Worm (Caenorhabditis elegans) whole organism, late embryonic: ENCODE results near the gene F11A10.6.
A peak's percentile ranks its signal among the peaks of the same experiment; 100 is the strongest.

Experiments used
- C08G9.2 ChIP-seq: sonication (generic microtip); optimal IDR thresholded peaks from 2 replicates; lab custom pipeline; 2016; ENCODE audit warnings: mild to moderate bottlenecking, missing genetic modification characterization, moderate library complexity, missing compliant biosample characterization
- K02D7.2 ChIP-seq: sonication (generic microtip); optimal IDR thresholded peaks from 2 replicates; lab custom pipeline; 2017; ENCODE audit warnings: mild to moderate bottlenecking, missing genetic modification characterization, missing compliant biosample characterization
- T23F11.4 ChIP-seq: fragments of 200-800 bp; sonication (Bioruptor generic); optimal IDR thresholded peaks from 2 replicates; lab custom pipeline; 2018; ENCODE audit warnings: mild to moderate bottlenecking, missing genetic modification characterization, missing compliant biosample characterization
- Y22D7AL.16 ChIP-seq: sonication (generic microtip); optimal IDR thresholded peaks from 2 replicates; lab custom pipeline; 2016; ENCODE audit warnings: missing genetic modification characterization, missing compliant biosample characterization
- ahr-1 ChIP-seq: sonication (generic microtip); optimal IDR thresholded peaks from 2 replicates; lab custom pipeline; 2016; ENCODE audit warnings: missing genetic modification characterization, missing compliant biosample characterization
- ama-1 ChIP-seq: fragments of 150-350 bp; optimal IDR thresholded peaks from 2 replicates; lab custom pipeline; 2014
- ceh-18 ChIP-seq: sonication (generic microtip); optimal IDR thresholded peaks from 2 replicates; lab custom pipeline; 2016; ENCODE audit warnings: missing genetic modification characterization, missing compliant biosample characterization
- ceh-19 ChIP-seq: fragments of 200-800 bp; sonication (Bioruptor generic); optimal IDR thresholded peaks from 2 replicates; lab custom pipeline; 2018; ENCODE audit warnings: mild to moderate bottlenecking, missing genetic modification characterization, missing compliant biosample characterization
- ceh-22 ChIP-seq: sonication (generic microtip); optimal IDR thresholded peaks from 2 replicates; lab custom pipeline; 2017; ENCODE audit warnings: missing biosample characterization, missing genetic modification characterization
- ceh-31 ChIP-seq: sonication (generic microtip); optimal IDR thresholded peaks from 2 replicates; lab custom pipeline; 2016; ENCODE audit warnings: missing genetic modification characterization, missing compliant biosample characterization
- ceh-34 ChIP-seq: sonication (generic microtip); optimal IDR thresholded peaks from 2 replicates; lab custom pipeline; 2016; ENCODE audit warnings: mild to moderate bottlenecking, missing genetic modification characterization, missing compliant biosample characterization
- ceh-45 ChIP-seq: fragments of 200-800 bp; sonication (Bioruptor generic); IDR thresholded peaks from 2 replicates; pipeline ENCODE4 v1.3.6; 2022; ENCODE audit warnings: missing genetic modification reagents, missing genetic modification characterization, missing compliant biosample characterization
- ceh-6 ChIP-seq: fragments of 200-800 bp; sonication (Bioruptor generic); optimal IDR thresholded peaks from 2 replicates; lab custom pipeline; 2018; ENCODE audit warnings: mild to moderate bottlenecking, missing genetic modification characterization, missing compliant biosample characterization
- ceh-9 ChIP-seq: sonication (generic microtip); optimal IDR thresholded peaks from 2 replicates; lab custom pipeline; 2016; ENCODE audit warnings: mild to moderate bottlenecking, missing genetic modification characterization, inconsistent platforms, missing compliant biosample characterization
- dmd-4 ChIP-seq: sonication (generic microtip); optimal IDR thresholded peaks from 2 replicates; lab custom pipeline; 2016; ENCODE audit warnings: borderline replicate concordance, missing genetic modification characterization, missing compliant biosample characterization
- elt-2 ChIP-seq: sonication (generic microtip); optimal IDR thresholded peaks from 2 replicates; lab custom pipeline; 2016; ENCODE audit warnings: missing genetic modification reagents, missing genetic modification characterization, missing compliant biosample characterization
- elt-4 ChIP-seq: sonication (generic microtip); optimal IDR thresholded peaks from 2 replicates; lab custom pipeline; 2016; ENCODE audit warnings: missing genetic modification characterization, missing compliant biosample characterization
- ets-4 ChIP-seq: sonication (generic microtip); optimal IDR thresholded peaks from 2 replicates; lab custom pipeline; 2016; ENCODE audit warnings: missing genetic modification characterization, missing compliant biosample characterization
- eyg-1 ChIP-seq: sonication (generic microtip); optimal IDR thresholded peaks from 2 replicates; lab custom pipeline; 2016; ENCODE audit warnings: missing genotype, missing genetic modification characterization, missing compliant biosample characterization
- fax-1 ChIP-seq: sonication (generic microtip); optimal IDR thresholded peaks from 2 replicates; lab custom pipeline; 2016; ENCODE audit warnings: missing genotype, missing genetic modification characterization, missing compliant biosample characterization
- gmeb-2 ChIP-seq: sonication (generic microtip); optimal IDR thresholded peaks from 2 replicates; lab custom pipeline; 2016; ENCODE audit warnings: missing genetic modification characterization, inconsistent platforms, missing compliant biosample characterization
- hlh-13 ChIP-seq: fragments of 200-800 bp; sonication (Bioruptor generic); optimal IDR thresholded peaks from 2 replicates; lab custom pipeline; 2018; ENCODE audit warnings: mild to moderate bottlenecking, missing genetic modification characterization, missing compliant biosample characterization
- hlh-15 ChIP-seq: sonication (generic microtip); optimal IDR thresholded peaks from 2 replicates; lab custom pipeline; 2016; ENCODE audit warnings: missing genetic modification characterization, missing compliant biosample characterization
- hlh-6 ChIP-seq: sonication (generic microtip); optimal IDR thresholded peaks from 2 replicates; lab custom pipeline; 2016; ENCODE audit warnings: missing genotype, missing genetic modification characterization, missing compliant biosample characterization
- hlh-8 ChIP-seq: sonication (generic microtip); optimal IDR thresholded peaks from 2 replicates; lab custom pipeline; 2016; ENCODE audit warnings: missing genotype, missing genetic modification characterization, missing compliant biosample characterization
- lim-6 ChIP-seq: sonication (generic microtip); optimal IDR thresholded peaks from 2 replicates; lab custom pipeline; 2016; ENCODE audit warnings: missing genetic modification characterization, missing compliant biosample characterization
- lin-11 ChIP-seq: fragments of 200-800 bp; sonication (Bioruptor generic); optimal IDR thresholded peaks from 2 replicates; lab custom pipeline; 2018; ENCODE audit warnings: mild to moderate bottlenecking, missing genetic modification characterization, missing compliant biosample characterization
- madf-2 ChIP-seq: sonication (generic microtip); optimal IDR thresholded peaks from 2 replicates; lab custom pipeline; 2017; ENCODE audit warnings: missing genetic modification characterization, missing compliant biosample characterization
- mec-3 ChIP-seq: sonication (generic microtip); optimal IDR thresholded peaks from 2 replicates; lab custom pipeline; 2016; ENCODE audit warnings: borderline replicate concordance, missing genetic modification characterization, missing compliant biosample characterization
- nfya-1 ChIP-seq: sonication (generic microtip); optimal IDR thresholded peaks from 2 replicates; lab custom pipeline; 2017; ENCODE audit warnings: missing genetic modification characterization, mild to moderate bottlenecking, missing compliant biosample characterization, antibody characterized with exemption, moderate library complexity
- nhr-232 ChIP-seq: sonication (generic microtip); optimal IDR thresholded peaks from 2 replicates; lab custom pipeline; 2016; ENCODE audit warnings: missing genetic modification characterization, missing compliant biosample characterization
- npax-4 ChIP-seq: sonication (generic microtip); optimal IDR thresholded peaks from 2 replicates; lab custom pipeline; 2016; ENCODE audit warnings: missing genetic modification characterization, missing compliant biosample characterization
- odd-2 ChIP-seq: sonication (generic microtip); optimal IDR thresholded peaks from 2 replicates; lab custom pipeline; 2017; ENCODE audit warnings: antibody characterized with exemption, mild to moderate bottlenecking, missing genetic modification characterization, missing compliant biosample characterization
- pat-9 ChIP-seq: fragments of 200-800 bp; sonication (Bioruptor generic); optimal IDR thresholded peaks from 2 replicates; lab custom pipeline; 2018; ENCODE audit warnings: mild to moderate bottlenecking, missing genetic modification characterization, moderate library complexity, missing compliant biosample characterization
- pha-2 ChIP-seq: sonication (generic microtip); optimal IDR thresholded peaks from 2 replicates; lab custom pipeline; 2017; ENCODE audit warnings: mild to moderate bottlenecking, missing genetic modification characterization, missing compliant biosample characterization
- pha-4 ChIP-seq: fragments of 150-350 bp; optimal IDR thresholded peaks from 2 replicates; lab custom pipeline; 2018; ENCODE audit warnings: missing biosample characterization, missing genetic modification reagents, missing genetic modification characterization
- ref-2 ChIP-seq: sonication (generic microtip); optimal IDR thresholded peaks from 2 replicates; lab custom pipeline; 2016; ENCODE audit warnings: missing genetic modification characterization, missing compliant biosample characterization
- sdc-2 ChIP-seq: sonication (generic microtip); optimal IDR thresholded peaks from 2 replicates; lab custom pipeline; 2016; ENCODE audit warnings: missing genotype, missing genetic modification characterization, missing compliant biosample characterization
- sox-4 ChIP-seq: sonication (generic microtip); optimal IDR thresholded peaks from 2 replicates; lab custom pipeline; 2017; ENCODE audit warnings: mild to moderate bottlenecking, missing genetic modification characterization, inconsistent platforms, missing compliant biosample characterization
- syd-9 ChIP-seq: sonication (generic microtip); optimal IDR thresholded peaks from 2 replicates; lab custom pipeline; 2016; ENCODE audit warnings: mild to moderate bottlenecking, missing genetic modification characterization, moderate library complexity, missing compliant biosample characterization
- ttx-3 ChIP-seq: sonication (generic microtip); optimal IDR thresholded peaks from 2 replicates; lab custom pipeline; 2016; ENCODE audit warnings: missing genetic modification reagents, missing genetic modification characterization, missing compliant biosample characterization
- unc-3 ChIP-seq, 2 experiments: fragments of 200-800 bp in 1 of 2; sonication (Bioruptor generic) in 1 of 2; sonication (generic microtip) in 1 of 2; conservative IDR thresholded peaks in 1 of 2; optimal IDR thresholded peaks in 1 of 2; 2 replicates each; pipeline versions ENCODE4 v1.3.6 to Lab custom; 2016 to 2022; ENCODE audit warnings: missing compliant biosample characterization in 2 of 2, missing genetic modification characterization in 2 of 2, missing genetic modification reagents in 1 of 2
- unc-42 ChIP-seq: sonication (generic microtip); optimal IDR thresholded peaks from 2 replicates; lab custom pipeline; 2016; ENCODE audit warnings: missing genotype, missing genetic modification characterization, missing compliant biosample characterization
- unc-86 ChIP-seq: sonication (generic microtip); optimal IDR thresholded peaks from 2 replicates; lab custom pipeline; 2016; ENCODE audit warnings: missing genetic modification characterization, missing compliant biosample characterization
- zip-5 ChIP-seq: sonication (generic microtip); optimal IDR thresholded peaks from 2 replicates; lab custom pipeline; 2016; ENCODE audit warnings: missing genetic modification characterization, missing compliant biosample characterization
- ztf-16 ChIP-seq: sonication (generic microtip); optimal IDR thresholded peaks from 2 replicates; lab custom pipeline; 2017; ENCODE audit warnings: missing genetic modification characterization, missing compliant biosample characterization

The F11A10.6 gene

ce11 chrIV:12093384-12093783 lies 3.9 kb upstream of the F11A10.6 start, which contains the start of gene cpsf-4:
Gene cpsf-4, minus strand, starts transcription at chrIV:12093445.
- no peak for TF ChIP-seq syd-9 (tag; lab: Kevin White, UChicago)
- TF ChIP-seq ama-1 (lab: Kevin White, UChicago), result no peak
- TF ChIP-seq nfya-1 (tag; lab: Kevin White, UChicago), result no peak
- TF ChIP-seq lin-11 (tag; lab: Kevin White, UChicago), result no peak
- TF ChIP-seq, all 69 proteins: peak for 0

ce11 chrIV:12092113-12092512 lies 2.7 kb upstream of the F11A10.6 start, which contains the start of gene mig-32:
Gene mig-32, minus strand, starts transcription at chrIV:12092213.
- no peak for TF ChIP-seq lim-6 (tag; lab: Kevin White, UChicago)
- no peak for TF ChIP-seq eyg-1 (tag; lab: Kevin White, UChicago)
- TF ChIP-seq madf-2 (tag; lab: Kevin White, UChicago), result no peak
- TF ChIP-seq ceh-6 (GFP tag; lab: Kevin White, UChicago), result no peak
- no peak for TF ChIP-seq unc-42 (tag; lab: Kevin White, UChicago)
- TF ChIP-seq syd-9 (tag; lab: Kevin White, UChicago), result no peak
- no peak for TF ChIP-seq ttx-3
- no peak for TF ChIP-seq nfya-1 (tag; lab: Kevin White, UChicago)
- TF ChIP-seq unc-86 (tag; lab: Kevin White, UChicago), result no peak
- no peak for TF ChIP-seq gmeb-2 (tag; lab: Kevin White, UChicago)
- TF ChIP-seq nhr-232 (tag; lab: Kevin White, UChicago), result no peak
- TF ChIP-seq elt-4 (tag; lab: Kevin White, UChicago), result no peak
- no peak for TF ChIP-seq unc-3 (GFP tag; conservative IDR thresholded peaks at IDR 0.05; lab: Robert Waterston, UW)
- no peak for TF ChIP-seq unc-3 (tag; optimal IDR thresholded peaks at IDR 0.05; lab: Kevin White, UChicago)
- no peak for TF ChIP-seq mec-3
- TF ChIP-seq hlh-15 (tag; lab: Kevin White, UChicago), result no peak
- no peak for TF ChIP-seq hlh-13 (GFP tag; lab: Kevin White, UChicago)
- no peak for TF ChIP-seq hlh-8 (tag; lab: Kevin White, UChicago)
- no peak for TF ChIP-seq hlh-6
- no peak for TF ChIP-seq dmd-4 (tag; lab: Kevin White, UChicago)
- TF ChIP-seq pha-4 (tag; lab: Kevin White, UChicago), result no peak
- TF ChIP-seq, all 69 proteins: peak for 0

ce11 chrIV:12088898-12089297 lies 553 bp downstream of the F11A10.6 start:
- no peak for TF ChIP-seq hlh-6
- TF ChIP-seq pat-9 (tag; lab: Kevin White, UChicago), result no peak
- peak; percentile 35 for TF ChIP-seq ceh-31
- TF ChIP-seq nfya-1 (tag; lab: Kevin White, UChicago), result peak; percentile 52
- peak; percentile 73 for TF ChIP-seq ama-1 (lab: Kevin White, UChicago)
- TF ChIP-seq ceh-18 (tag; lab: Kevin White, UChicago), result no peak
- TF ChIP-seq pha-2, result no peak
- no peak for TF ChIP-seq lin-11 (tag; lab: Kevin White, UChicago)
- no peak for TF ChIP-seq C08G9.2 (tag; lab: Kevin White, UChicago)

- TF ChIP-seq nhr-232 (tag; lab: Kevin White, UChicago) (peak; percentile 54), npax-4 (tag; lab: Kevin White, UChicago) (peak; percentile 32), zip-5 (peak; percentile 71), Y22D7AL.16 (tag; lab: Kevin White, UChicago) (peak; percentile 7), ref-2 (tag; lab: Kevin White, UChicago) (peak; percentile 48), elt-2 (peak; percentile 69), odd-2 (tag; lab: Kevin White, UChicago) (no peak), sox-4 (tag; lab: Kevin White, UChicago) (peak; percentile 45), ceh-45 (GFP tag; lab: Robert Waterston, UW) (no peak), hlh-6 (peak; percentile 67), T23F11.4 (GFP tag; lab: Kevin White, UChicago) (peak; percentile 66), ama-1 (lab: Kevin White, UChicago) (no peak), ceh-22 (tag; lab: Kevin White, UChicago) (no peak), ceh-19 (GFP tag; lab: Kevin White, UChicago) (peak; percentile 36), ceh-9 (no peak), ztf-16 (tag; lab: Kevin White, UChicago) (peak; percentile 63), pat-9 (tag; lab: Kevin White, UChicago) (peak; percentile 76), K02D7.2 (peak; percentile 51), fax-1 (tag; lab: Kevin White, UChicago) (peak; percentile 44), C08G9.2 (tag; lab: Kevin White, UChicago) (peak; percentile 59), ceh-34 (tag; lab: Kevin White, UChicago) (peak; percentile 38), sdc-2 (peak; percentile 66), ets-4 (no peak), ahr-1 (no peak)
Observed at ce11 chrIV:12086498-12086897, 3.0 kb downstream of the F11A10.6 start.
